Worm (Caenorhabditis elegans): Measurements from ENCODE around the gene K02E7.4.

- TF ChIP-seq nhr-11 (tag; optimal IDR thresholded peaks at IDR 0.05) (no peak), snpc-4 (tag; optimal IDR thresholded peaks at IDR 0.05) (no peak), unc-62 (GFP tag; optimal IDR thresholded peaks at IDR 0.05) (no peak), alr-1 (tag; optimal IDR thresholded peaks at IDR 0.05) (no peak), nhr-237 (tag; optimal IDR thresholded peaks at IDR 0.05) (no peak), ceh-82 (tag; optimal IDR thresholded peaks at IDR 0.05) (no peak), ZK546.5 (tag; optimal IDR thresholded peaks at IDR 0.05) (no peak), unc-39 (tag; optimal IDR thresholded peaks at IDR 0.05) (no peak), aly-2 (tag; optimal IDR thresholded peaks at IDR 0.05) (no peak), mdl-1 (tag; optimal IDR thresholded peaks at IDR 0.05) (no peak), elt-1 (tag; optimal IDR thresholded peaks at IDR 0.05) (no peak), ama-1 (optimal IDR thresholded peaks at IDR 0.05) (no peak), lin-39 (tag; optimal IDR thresholded peaks at IDR 0.05) (no peak)
These were observed 16.5 kb downstream of the K02E7.4 start for ce11 chrII:1088527-1089230.

Data from whole organism, L2 larva.